Fruit fly (Drosophila melanogaster): Measurements from ENCODE around the gene CG13723.

DNA sequence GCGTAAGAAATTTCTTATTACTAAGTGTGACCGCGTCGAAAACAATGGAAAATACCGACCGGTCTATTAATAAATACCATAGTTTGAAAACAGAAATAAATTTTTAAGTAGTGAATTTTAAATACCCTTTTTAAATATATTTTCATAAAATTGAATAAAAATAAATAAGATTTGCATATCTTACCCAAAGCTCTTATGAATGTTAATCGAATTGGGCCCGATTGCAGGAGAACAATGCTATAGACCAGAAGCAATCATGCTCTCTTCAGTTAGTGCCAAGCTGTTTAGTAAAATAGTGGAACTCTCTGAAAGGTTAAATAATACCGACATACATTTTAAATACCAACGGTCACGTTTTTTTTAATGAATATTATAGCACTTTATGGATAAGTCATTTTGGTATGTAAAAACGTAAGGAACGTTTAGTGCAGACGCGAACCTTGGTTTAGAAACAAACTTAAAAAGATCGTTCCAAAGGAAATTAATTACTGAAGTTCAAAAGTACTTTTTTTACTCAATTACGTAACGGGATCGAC is 22.1 kb upstream of the CG13723 start, which contains the start of gene Afg3l2:
- TF ChIP-seq CTCF (optimal IDR thresholded peaks at IDR 0.05) (peak; percentile 3 to 63), CG8478 (optimal IDR thresholded peaks at IDR 0.05) (no peak)
